Fruit fly (Drosophila melanogaster) whole organism, adult: ENCODE results near the gene CG9328.

Experiments used
- CG11617 ChIP-seq: fragments of 200-800 bp; sonication (Bioruptor generic); optimal IDR thresholded peaks from 2 replicates; lab custom pipeline; 2017; ENCODE audit warnings: mild to moderate bottlenecking, missing biosample characterization, missing genetic modification reagents, missing genetic modification characterization
- CG12768 ChIP-seq: fragments of 200-800 bp; sonication (Bioruptor generic); optimal IDR thresholded peaks from 2 replicates; lab custom pipeline; 2017; ENCODE audit warnings: missing biosample characterization, missing genetic modification characterization, mild to moderate bottlenecking, moderate library complexity, missing genetic modification reagents
- CG14711 ChIP-seq: fragments of 200-800 bp; sonication (Bioruptor generic); optimal IDR thresholded peaks from 2 replicates; lab custom pipeline; 2018; ENCODE audit warnings: missing biosample characterization, mild to moderate bottlenecking, missing genetic modification characterization, moderate library complexity
- CG1620 ChIP-seq: fragments of 200-800 bp; sonication (Bioruptor generic); optimal IDR thresholded peaks from 2 replicates; lab custom pipeline; 2016; ENCODE audit warnings: missing biosample characterization, missing genetic modification characterization
- CG33017 ChIP-seq: fragments of 200-800 bp; sonication (Bioruptor generic); optimal IDR thresholded peaks from 2 replicates; lab custom pipeline; 2018; ENCODE audit warnings: missing biosample characterization, mild to moderate bottlenecking, missing genetic modification characterization, moderate library complexity
- CG5204 ChIP-seq: fragments of 200-800 bp; sonication (Bioruptor generic); optimal IDR thresholded peaks from 2 replicates; lab custom pipeline; 2016; ENCODE audit warnings: missing biosample characterization, missing genetic modification characterization
- CG7045 ChIP-seq: fragments of 200-800 bp; sonication (Bioruptor generic); optimal IDR thresholded peaks from 2 replicates; lab custom pipeline; 2017; ENCODE audit warnings: missing biosample characterization, mild to moderate bottlenecking, missing genetic modification characterization
- CG7101 ChIP-seq: fragments of 200-800 bp; sonication (Bioruptor generic); optimal IDR thresholded peaks from 2 replicates; lab custom pipeline; 2018; ENCODE audit warnings: missing biosample characterization, mild to moderate bottlenecking, missing genetic modification characterization, moderate library complexity
- Clk ChIP-seq: fragments of 200-800 bp; sonication (Bioruptor generic); optimal IDR thresholded peaks from 2 replicates; lab custom pipeline; 2017; ENCODE audit warnings: missing biosample characterization, missing genetic modification characterization
- Crg-1 ChIP-seq: fragments of 200-800 bp; sonication (Bioruptor generic); optimal IDR thresholded peaks from 2 replicates; lab custom pipeline; 2016; ENCODE audit warnings: missing biosample characterization, missing genetic modification characterization
- Hr96 ChIP-seq: fragments of 200-800 bp; sonication (Bioruptor generic); optimal IDR thresholded peaks from 2 replicates; lab custom pipeline; 2016; ENCODE audit warnings: missing biosample characterization, missing genetic modification characterization
- Mnt ChIP-seq: fragments of 200-800 bp; sonication (Bioruptor generic); optimal IDR thresholded peaks from 2 replicates; lab custom pipeline; 2016; ENCODE audit warnings: missing biosample characterization, mild to moderate bottlenecking, missing genetic modification characterization
- bab1 ChIP-seq: fragments of 200-800 bp; sonication (Bioruptor generic); optimal IDR thresholded peaks from 3 replicates; lab custom pipeline; 2019; ENCODE audit warnings: missing biosample characterization, mild to moderate bottlenecking, missing genetic modification characterization, moderate library complexity
- cic ChIP-seq: fragments of 200-800 bp; sonication (Bioruptor generic); optimal IDR thresholded peaks from 2 replicates; lab custom pipeline; 2017; ENCODE audit warnings: missing biosample characterization, mild to moderate bottlenecking, missing genetic modification characterization, moderate library complexity
- cnc ChIP-seq, 2 experiments: fragments of >200 bp; optimal IDR thresholded peaks; 2 replicates each; lab custom pipeline; 2017
- kay ChIP-seq: fragments of 200-800 bp; sonication (Bioruptor generic); peaks from one replicate; lab custom pipeline; 2016; ENCODE audit warnings: missing biosample characterization, missing genetic modification characterization, borderline replicate concordance
- ovo ChIP-seq: fragments of 200-800 bp; sonication (Bioruptor generic); optimal IDR thresholded peaks from 2 replicates; lab custom pipeline; 2016; ENCODE audit warnings: missing biosample characterization, missing genetic modification characterization
- pad ChIP-seq: fragments of 200-800 bp; sonication (Bioruptor generic); optimal IDR thresholded peaks from 3 replicates; lab custom pipeline; 2017; ENCODE audit warnings: missing biosample characterization, missing genetic modification characterization, mild to moderate bottlenecking, moderate library complexity, missing genetic modification reagents
- tj ChIP-seq: fragments of 200-800 bp; sonication (Bioruptor generic); optimal IDR thresholded peaks from 3 replicates; lab custom pipeline; 2017; ENCODE audit warnings: missing biosample characterization, mild to moderate bottlenecking, missing genetic modification characterization, moderate library complexity
- toe ChIP-seq: fragments of 200-800 bp; sonication (Bioruptor generic); optimal IDR thresholded peaks from 2 replicates; lab custom pipeline; 2016; ENCODE audit warnings: missing biosample characterization, missing genetic modification characterization

Gene CG9328

DNA sequence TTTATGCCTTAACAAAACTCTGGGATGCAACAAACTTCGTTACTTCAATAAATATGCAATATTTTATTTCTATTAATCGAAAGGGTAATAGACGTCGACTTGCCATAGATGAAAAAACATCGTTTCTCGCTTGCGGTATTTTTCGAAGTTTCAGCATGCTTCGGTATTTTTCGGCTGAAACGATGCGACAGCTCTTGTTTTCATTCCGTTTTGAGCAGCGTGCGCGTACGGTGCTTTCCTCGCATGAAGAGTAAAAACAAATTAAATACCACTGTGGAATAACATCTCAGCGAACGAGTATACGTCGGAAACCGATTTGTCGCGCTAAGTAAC, at the start of gene CG9328:
Gene CG9328 (plus strand): TSS at position 201 of the 333 bp plus-strand sequence.
- TF ChIP-seq cnc (optimal IDR thresholded peaks at IDR 0.05; lab: Kevin White, UChicago), result no peak
- no peak for TF ChIP-seq CG11617 (GFP tag; lab: Kevin White, UChicago)
- no peak for TF ChIP-seq Clk (GFP tag; lab: Kevin White, UChicago)
- peak; percentile 4 for TF ChIP-seq CG33017 (tag; lab: Kevin White, UChicago)
- TF ChIP-seq toe, result no peak
- no peak for TF ChIP-seq Crg-1 (GFP tag; lab: Kevin White, UChicago)
- TF ChIP-seq ovo (GFP tag; lab: Kevin White, UChicago), result peak; percentile 2
- TF ChIP-seq CG7101 (tag; lab: Kevin White, UChicago), result peak; percentile 47
- peak; percentile 47 for TF ChIP-seq Mnt
- TF ChIP-seq CG1620 (GFP tag; lab: Kevin White, UChicago), result no peak
- TF ChIP-seq kay (GFP tag; lab: Kevin White, UChicago), result no peak
- peak; percentile 12 for TF ChIP-seq tj (GFP tag; lab: Kevin White, UChicago)
- TF ChIP-seq CG7045 (GFP tag; lab: Kevin White, UChicago), result no peak
- TF ChIP-seq bab1 (GFP tag; lab: Kevin White, UChicago), result peak; percentile 62
- TF ChIP-seq CG14711, result peak; percentile 31
- no peak for TF ChIP-seq cic (GFP tag; lab: Kevin White, UChicago)
- no peak for TF ChIP-seq pad
- TF ChIP-seq Hr96, result peak; percentile 33
- no peak for TF ChIP-seq CG5204
- TF ChIP-seq CG12768 (GFP tag; lab: Kevin White, UChicago), result no peak

- peak; percentile 64 for TF ChIP-seq CG5204
- TF ChIP-seq CG11617 (GFP tag; lab: Kevin White, UChicago), result peak; percentile 74
- peak; percentile 84 for TF ChIP-seq Hr96
- TF ChIP-seq kay (GFP tag; lab: Kevin White, UChicago), result no peak
- TF ChIP-seq cnc (optimal IDR thresholded peaks at IDR 0.05; lab: Kevin White, UChicago), result no peak
- no peak for TF ChIP-seq Clk (GFP tag; lab: Kevin White, UChicago)
- TF ChIP-seq CG33017 (tag; lab: Kevin White, UChicago), result peak; percentile 49
- TF ChIP-seq pad, result peak; percentile 26
- peak; percentile 61 for TF ChIP-seq CG1620 (GFP tag; lab: Kevin White, UChicago)
- peak; percentile 66 for TF ChIP-seq CG7101 (tag; lab: Kevin White, UChicago)
- TF ChIP-seq CG14711, result peak; percentile 95
- TF ChIP-seq tj (GFP tag; lab: Kevin White, UChicago), result peak; percentile 47
- TF ChIP-seq Crg-1 (GFP tag; lab: Kevin White, UChicago), result peak; percentile 48
- TF ChIP-seq bab1 (GFP tag; lab: Kevin White, UChicago), result peak; percentile 78
- peak; percentile 90 for TF ChIP-seq toe
- TF ChIP-seq ovo (GFP tag; lab: Kevin White, UChicago), result no peak
- peak; percentile 82 for TF ChIP-seq CG12768 (GFP tag; lab: Kevin White, UChicago)
- TF ChIP-seq Mnt, result peak; percentile 48
- TF ChIP-seq CG7045 (GFP tag; lab: Kevin White, UChicago), result peak; percentile 48
- TF ChIP-seq cic (GFP tag; lab: Kevin White, UChicago), result peak; percentile 23
Observed at dm6 chr2L:20752160-20752559, 45.4 kb upstream of the CG9328 start, which contains the start of the genes Amacr and Ns4. Gene Amacr, minus strand, starts transcription at chr2L:20752341. Gene Ns4, plus strand, starts transcription at chr2L:20752476.

DNA sequence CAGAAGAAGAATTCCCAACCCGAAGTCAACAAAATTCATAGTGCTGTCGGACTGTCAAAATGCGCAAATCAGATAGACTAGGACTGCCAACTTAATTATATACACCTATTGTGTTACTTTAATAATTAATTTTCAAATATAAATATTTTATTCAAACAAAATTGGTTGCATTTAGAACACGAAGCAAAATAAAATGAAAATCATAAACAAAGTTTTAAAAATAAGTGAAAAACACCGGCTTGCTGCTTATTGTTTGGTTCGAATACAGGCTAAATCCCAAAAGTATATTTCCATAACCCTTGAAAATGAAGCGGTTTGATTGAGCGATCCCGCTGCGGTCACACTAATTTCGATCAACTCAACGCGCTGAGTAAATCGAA, 39.7 kb upstream of the CG9328 start, which contains the start of the genes Rhau and dia:
Gene Rhau (minus strand): TSS at position 178 of the 380 bp plus-strand sequence.
Gene dia (plus strand): TSS at position 337 of the 380 bp plus-strand sequence.
- TF ChIP-seq Crg-1 (GFP tag; lab: Kevin White, UChicago) (no peak), CG7101 (tag; lab: Kevin White, UChicago) (peak; percentile 38), CG11617 (GFP tag; lab: Kevin White, UChicago) (peak; percentile 15), kay (GFP tag; lab: Kevin White, UChicago) (peak; percentile 35), CG1620 (GFP tag; lab: Kevin White, UChicago) (peak; percentile 24), CG5204 (no peak), CG7045 (GFP tag; lab: Kevin White, UChicago) (no peak), pad (no peak), Mnt (peak; percentile 34), cnc (optimal IDR thresholded peaks at IDR 0.05; lab: Kevin White, UChicago) (no peak), toe (peak; percentile 32), tj (GFP tag; lab: Kevin White, UChicago) (peak; percentile 10), Clk (GFP tag; lab: Kevin White, UChicago) (no peak), cic (GFP tag; lab: Kevin White, UChicago) (no peak), bab1 (GFP tag; lab: Kevin White, UChicago) (peak; percentile 83), Hr96 (no peak), CG14711 (peak; percentile 51), CG33017 (tag; lab: Kevin White, UChicago) (no peak)

DNA sequence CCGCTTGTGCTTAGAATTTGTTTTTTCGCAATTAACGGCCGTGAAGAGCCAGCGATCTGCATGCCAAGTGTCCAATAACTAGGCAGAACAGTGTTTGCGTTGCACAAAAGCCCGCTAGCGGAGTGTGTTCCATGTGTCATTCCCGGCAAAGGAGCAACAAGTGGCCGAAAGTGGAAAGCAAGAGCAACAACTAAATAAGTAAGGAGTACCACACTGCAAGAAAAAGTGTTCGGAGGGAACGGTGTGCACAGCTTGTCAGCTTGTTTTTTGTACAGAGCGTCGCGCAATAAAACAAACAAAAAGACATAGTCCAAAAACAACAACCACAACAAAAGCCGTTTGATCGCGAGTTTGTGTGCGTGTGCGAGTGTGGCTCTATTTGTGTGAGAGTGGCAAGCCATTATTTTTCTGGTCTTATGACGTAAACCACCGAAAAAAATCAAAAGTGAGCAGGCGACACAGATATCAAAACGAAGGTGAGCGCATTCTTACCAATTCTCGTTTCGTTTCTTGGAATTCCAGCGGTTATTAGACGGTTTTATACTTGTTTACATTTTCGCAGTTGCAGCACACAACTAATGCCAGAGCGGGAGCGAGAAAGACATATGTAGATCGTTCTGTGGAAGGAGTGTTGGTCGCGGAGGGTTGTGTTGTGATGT, 39.2 kb upstream of the CG9328 start:
- peak; percentile 32 for TF ChIP-seq pad
- no peak for TF ChIP-seq CG7101 (tag; lab: Kevin White, UChicago)
- TF ChIP-seq CG12768 (GFP tag; lab: Kevin White, UChicago), result no peak
- no peak for TF ChIP-seq CG14711
- no peak for TF ChIP-seq CG5204
- TF ChIP-seq CG33017 (tag; lab: Kevin White, UChicago), result peak; percentile 1
- TF ChIP-seq Mnt, result peak; percentile 5
- TF ChIP-seq toe, result no peak
- TF ChIP-seq Clk (GFP tag; lab: Kevin White, UChicago), result no peak
- no peak for TF ChIP-seq ovo (GFP tag; lab: Kevin White, UChicago)
- TF ChIP-seq CG1620 (GFP tag; lab: Kevin White, UChicago), result no peak
- peak; percentile 12 for TF ChIP-seq CG11617 (GFP tag; lab: Kevin White, UChicago)

DNA sequence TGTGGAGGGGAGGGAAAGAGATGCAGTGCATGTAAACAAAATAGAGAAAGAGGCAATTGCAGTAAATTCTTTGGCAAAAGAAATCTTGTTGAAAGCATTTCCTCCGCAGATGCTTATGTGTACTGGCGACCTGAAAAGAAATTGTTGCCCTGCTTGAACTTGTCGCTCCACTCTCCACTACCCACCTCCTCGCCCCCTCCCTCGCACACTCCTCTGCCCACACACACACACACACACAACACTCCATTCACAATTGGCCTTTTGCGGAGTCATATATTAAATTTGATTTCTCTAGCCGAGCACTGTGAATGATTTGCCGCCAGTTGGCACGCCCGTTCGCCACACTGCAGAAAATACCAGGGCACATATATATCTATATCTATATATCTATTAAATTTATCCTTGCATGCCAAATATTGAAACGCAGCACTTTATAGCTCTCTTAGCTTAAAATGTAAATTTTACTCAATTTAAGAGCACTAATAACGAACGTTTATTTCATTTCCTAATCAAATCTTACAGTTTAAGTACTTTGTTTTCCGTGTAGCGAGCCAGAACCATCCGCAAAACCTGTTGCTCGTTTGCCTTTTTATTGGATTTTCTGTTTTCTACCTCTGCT, 38.6 kb upstream of the CG9328 start:
- TF ChIP-seq pad (no peak), CG33017 (tag; lab: Kevin White, UChicago) (no peak), Mnt (no peak), ovo (GFP tag; lab: Kevin White, UChicago) (no peak), kay (GFP tag; lab: Kevin White, UChicago) (no peak), Clk (GFP tag; lab: Kevin White, UChicago) (no peak), CG7045 (GFP tag; lab: Kevin White, UChicago) (peak; percentile 19), cnc (optimal IDR thresholded peaks at IDR 0.05; lab: Kevin White, UChicago) (peak in 1 of 2 experiments; percentile 53), Hr96 (no peak), CG1620 (GFP tag; lab: Kevin White, UChicago) (no peak), CG5204 (peak; percentile 1), bab1 (GFP tag; lab: Kevin White, UChicago) (peak; percentile 6), CG14711 (peak; percentile 48), toe (no peak)
